Worm (Caenorhabditis elegans): Measurements from ENCODE around the gene T28D6.7.
A peak's percentile ranks its signal among the peaks of the same experiment; 100 is the strongest.

T28D6.7 gene

ce11 chrIII:11334346-11334745, 11.9 kb downstream of the T28D6.7 start (continued):
- TF ChIP-seq egl-43 (GFP tag; IDR thresholded peaks at IDR 0.05) (no peak), ceh-62 (tag; optimal IDR thresholded peaks at IDR 0.05) (no peak), rbr-2 (tag; optimal IDR thresholded peaks at IDR 0.05) (peak; percentile 63), unc-62 (GFP tag; optimal IDR thresholded peaks at IDR 0.05 in 1 of 2) (no peak), unc-62 (tag; optimal IDR thresholded peaks at IDR 0.05) (no peak)

DNA sequence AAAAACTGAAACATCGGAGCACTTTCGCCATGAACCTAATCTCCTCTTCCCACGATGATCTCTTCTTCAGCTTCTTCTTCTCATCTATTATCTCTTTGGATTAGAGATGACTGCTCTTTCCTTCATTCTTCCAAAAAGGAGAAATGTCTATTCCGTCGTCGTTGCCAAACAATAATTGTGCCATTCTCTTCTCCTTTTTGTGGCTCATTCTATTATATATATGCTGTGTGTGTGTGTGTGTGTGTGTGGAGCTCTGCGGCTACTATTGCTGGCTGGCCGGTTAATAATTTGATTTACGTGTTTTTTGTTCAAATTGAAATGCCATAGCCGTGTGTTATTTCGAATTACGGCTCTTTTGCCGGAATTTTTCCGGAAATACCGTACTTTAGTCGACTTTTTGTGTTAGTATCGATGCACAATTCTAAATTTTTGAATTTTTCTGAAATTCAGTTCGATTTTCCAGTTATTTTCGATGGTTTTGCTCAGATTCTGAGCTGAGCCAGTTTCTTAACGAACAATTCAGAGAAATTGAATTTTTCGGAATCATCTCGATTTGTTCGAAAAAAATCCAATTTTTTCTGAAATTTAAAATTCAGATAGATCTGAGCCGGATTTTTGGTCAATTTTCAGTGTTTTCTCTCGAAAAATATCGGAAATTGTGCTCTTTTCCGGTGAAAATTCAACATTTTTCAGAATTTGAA, 13.1 kb downstream of the T28D6.7 start, which contains the start of gene T28D6.5:
T28D6.5 (plus strand) TSS at position 651 of the 701 bp plus-strand sequence.
- TF ChIP-seq egl-43 (GFP tag; IDR thresholded peaks at IDR 0.05) (no peak), ceh-62 (tag; optimal IDR thresholded peaks at IDR 0.05) (no peak), pha-4 (GFP tag; IDR thresholded peaks at IDR 0.05) (no peak), pha-4 (tag; optimal IDR thresholded peaks at IDR 0.05) (no peak), spr-3 (GFP tag; optimal IDR thresholded peaks at IDR 0.05) (no peak), jun-1 (tag; optimal IDR thresholded peaks at IDR 0.05) (no peak), hmg-1.1 (GFP tag; IDR thresholded peaks at IDR 0.05) (no peak), egl-27 (tag; optimal IDR thresholded peaks at IDR 0.05) (no peak), nhr-25 (tag; optimal IDR thresholded peaks at IDR 0.05; ENCODE audit: borderline replicate concordance, insufficient read depth) (no peak), nhr-48 (tag; optimal IDR thresholded peaks at IDR 0.05) (no peak), nhr-77 (tag; optimal IDR thresholded peaks at IDR 0.05) (no peak), nhr-237 (tag; optimal IDR thresholded peaks at IDR 0.05) (no peak), madf-9 (GFP tag; conservative IDR thresholded peaks at IDR 0.05) (no peak)

DNA sequence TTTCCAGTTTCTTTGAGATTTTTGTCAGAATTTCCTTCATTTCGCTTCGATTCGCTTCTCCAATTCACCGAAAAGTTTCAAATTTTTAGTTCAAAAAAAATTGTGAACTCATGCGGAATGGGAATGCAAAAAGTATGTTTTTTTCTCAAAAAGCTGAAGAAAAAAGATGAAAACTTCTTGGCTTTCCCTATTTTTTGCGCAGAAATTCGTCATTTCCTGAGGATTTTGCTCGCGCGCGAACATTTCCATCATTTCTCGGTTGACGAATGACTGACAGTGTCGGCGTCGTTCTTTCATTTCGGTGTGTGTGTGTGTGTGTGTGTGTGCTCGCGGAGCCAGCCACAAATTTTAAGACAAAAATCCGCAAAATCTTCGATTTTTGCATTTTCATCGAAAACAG, 14.0 kb downstream of the T28D6.7 start:
- TF ChIP-seq ZK337.2 (GFP tag; IDR thresholded peaks at IDR 0.05) (no peak), vab-7 (GFP tag; IDR thresholded peaks at IDR 0.05) (0 out of 2 replicates have a peak, but pooled peaks have one; percentile 10), egl-43 (GFP tag; IDR thresholded peaks at IDR 0.05) (no peak), T20F7.1 (GFP tag; optimal IDR thresholded peaks at IDR 0.05) (no peak), nhr-111 (GFP tag; optimal IDR thresholded peaks at IDR 0.05) (no peak), cey-2 (tag; optimal IDR thresholded peaks at IDR 0.05; ENCODE audit: borderline replicate concordance, insufficient read depth) (no peak), nhr-42 (GFP tag; IDR thresholded peaks at IDR 0.05) (no peak), ztf-11 (tag; optimal IDR thresholded peaks at IDR 0.05) (no peak), nhr-11 (tag; optimal IDR thresholded peaks at IDR 0.05) (no peak), nhr-77 (tag; optimal IDR thresholded peaks at IDR 0.05) (no peak), F49E8.2 (tag; optimal IDR thresholded peaks at IDR 0.05; ENCODE audit: borderline replicate concordance) (no peak), dmd-6 (GFP tag; IDR thresholded peaks at IDR 0.05) (no peak), ceh-20 (GFP tag; IDR thresholded peaks at IDR 0.05) (peak; percentile 63; the same call in 1 of the 2 replicates), pha-4 (GFP tag; IDR thresholded peaks at IDR 0.05) (no peak), pha-4 (tag; optimal IDR thresholded peaks at IDR 0.05) (no peak), lin-13 (GFP tag; optimal IDR thresholded peaks at IDR 0.05) (no peak), aly-2 (tag; optimal IDR thresholded peaks at IDR 0.05) (no peak), lin-1 (GFP tag; IDR thresholded peaks at IDR 0.05) (no peak), tra-1 (GFP tag; IDR thresholded peaks at IDR 0.05) (no peak)

ce11 chrIII:11324093-11324492, 22.2 kb downstream of the T28D6.7 start:
- TF ChIP-seq set-16 (GFP tag; IDR thresholded peaks at IDR 0.05) (peak; percentile 81), nhr-10 (tag; optimal IDR thresholded peaks at IDR 0.05) (no peak), pha-4 (GFP tag; IDR thresholded peaks at IDR 0.05) (peak; percentile 34; the same call in 1 of the 2 replicates), pha-4 (tag; optimal IDR thresholded peaks at IDR 0.05) (no peak), aha-1 (tag) (peak; percentile 58)
